Worm (Caenorhabditis elegans): Measurements from ENCODE around the gene F56F10.2.

- TF ChIP-seq ceh-43 (GFP tag; optimal IDR thresholded peaks at IDR 0.05) (no peak), unc-62 (GFP tag; optimal IDR thresholded peaks at IDR 0.05) (no peak), mep-1 (tag; optimal IDR thresholded peaks at IDR 0.05) (no peak), ces-1 (GFP tag; optimal IDR thresholded peaks at IDR 0.05) (no peak), M03D4.4 (tag; optimal IDR thresholded peaks at IDR 0.05) (no peak)
These were observed 8.0 kb upstream of the F56F10.2 start, which contains the start of gene igcm-1 for ce11 chrX:851421-851820.

Data from whole organism, mixed stage, embryonic.